Fruit fly (Drosophila melanogaster): ENCODE measurements around the gene S-Lap2.

- TF ChIP-seq CG8478 (optimal IDR thresholded peaks at IDR 0.05) (no peak), psq (optimal IDR thresholded peaks at IDR 0.05) (no peak), pan (optimal IDR thresholded peaks at IDR 0.05) (no peak)
These were observed 37.5 kb upstream of the S-Lap2 start for dm6 chr3L:8582105-8582707.

Data from whole organism.